Worm (Caenorhabditis elegans) whole organism, L4/young adult: Measurements from ENCODE around the gene ZK370.6.

Experiments used
- dao-5 ChIP-seq: sonication (generic microtip); optimal IDR thresholded peaks from 2 replicates; lab custom pipeline; 2016; ENCODE audit warnings: missing genotype, missing genetic modification characterization, moderate library complexity, missing compliant biosample characterization
- him-1 ChIP-seq: sonication (generic microtip); optimal IDR thresholded peaks from 2 replicates; lab custom pipeline; 2016; ENCODE audit warnings: missing genotype, missing genetic modification reagents, missing genetic modification characterization, missing compliant biosample characterization

DNA sequence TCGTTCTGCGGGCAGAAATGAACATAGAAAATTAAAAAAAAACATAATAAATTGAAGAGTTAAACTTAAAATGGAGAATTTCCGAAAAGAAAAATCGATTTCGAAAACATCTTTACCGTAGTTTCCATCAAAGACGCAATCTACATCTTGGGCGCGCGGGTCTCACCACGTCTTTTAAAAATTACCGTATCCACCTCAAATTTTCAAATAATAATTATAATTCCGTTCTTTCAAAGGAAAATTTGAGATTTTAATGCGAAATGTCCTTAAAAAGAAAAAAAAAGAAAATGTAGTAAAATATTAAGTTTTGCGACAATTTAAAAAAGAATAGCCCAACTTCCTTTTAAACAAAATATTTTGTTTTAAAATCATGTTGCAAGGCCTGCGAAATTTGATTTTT, 19.5 kb upstream of the ZK370.6 start:
- no peak for TF ChIP-seq dao-5 (tag; lab: Kevin White, UChicago)
- TF ChIP-seq him-1 (tag; lab: Kevin White, UChicago), result no peak
